Worm (Caenorhabditis elegans) whole organism, early embryonic: ENCODE measurements around the gene Y56A3A.7.

ENCODE experiments used
- ceh-36 ChIP-seq: sonication (generic microtip); optimal IDR thresholded peaks from 2 replicates; lab custom pipeline; 2016; ENCODE audit warnings: missing genetic modification characterization, inconsistent platforms, missing compliant biosample characterization
- flt-1 ChIP-seq: fragments of 200-800 bp; sonication (Bioruptor generic); IDR thresholded peaks from 2 replicates; pipeline ENCODE4 v1.3.6; 2022; ENCODE audit warnings: missing genetic modification characterization, missing compliant biosample characterization
- pes-1 ChIP-seq: fragments of 200-800 bp; sonication (Bioruptor generic); IDR thresholded peaks from 2 replicates; pipeline ENCODE4 v1.3.6; 2022; ENCODE audit warnings: missing genetic modification reagents, missing genetic modification characterization, missing compliant biosample characterization

DNA sequence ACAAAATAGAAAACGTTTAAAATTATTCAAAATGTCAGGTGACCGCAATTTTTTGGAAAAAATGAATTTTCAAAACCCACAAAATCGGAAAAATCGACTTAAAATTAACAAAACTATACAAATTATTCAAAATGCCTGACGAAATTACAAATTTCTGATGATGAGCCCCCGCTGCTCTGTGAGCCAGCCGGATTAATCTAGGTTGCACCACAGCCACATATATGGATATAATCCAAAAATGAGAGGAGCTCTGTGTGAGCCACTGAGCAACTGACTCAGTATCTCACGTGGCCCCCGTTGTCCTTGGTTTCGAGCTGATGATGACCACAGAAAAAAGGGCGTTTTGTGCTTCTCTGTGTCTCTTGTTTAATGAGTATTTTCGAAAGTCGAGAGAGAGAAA is 38.2 kb upstream of the Y56A3A.7 start:
- TF ChIP-seq flt-1 (GFP tag; lab: Robert Waterston, UW): no peak
- no peak for TF ChIP-seq pes-1
- no peak for TF ChIP-seq ceh-36
